Fruit fly (Drosophila melanogaster) whole organism, embryonic: Measurements from ENCODE around the gene CG32267.

ENCODE experiments used
- CG17359 ChIP-seq: fragments of 200-800 bp; sonication (Bioruptor generic); optimal IDR thresholded peaks from 3 replicates; lab custom pipeline; 2018; ENCODE audit warnings: missing biosample characterization, mild to moderate bottlenecking, missing genetic modification characterization, moderate library complexity
- CG17829 ChIP-seq: fragments of 200-800 bp; optimal IDR thresholded peaks from 2 replicates; lab custom pipeline; 2019; ENCODE audit warnings: missing biosample characterization, mild to moderate bottlenecking, missing genetic modification characterization, moderate library complexity
- CG33213 ChIP-seq: fragments of 200-800 bp; sonication (Bioruptor generic); optimal IDR thresholded peaks from 3 replicates; lab custom pipeline; 2016; ENCODE audit warnings: missing biosample characterization, missing genetic modification characterization
- CG4820 ChIP-seq: fragments of 200-800 bp; sonication (Bioruptor generic); optimal IDR thresholded peaks from 3 replicates; lab custom pipeline; 2016; ENCODE audit warnings: missing biosample characterization, missing genetic modification characterization
- CHES-1-like ChIP-seq: fragments of 200-800 bp; sonication (Bioruptor generic); optimal IDR thresholded peaks from 2 replicates; lab custom pipeline; 2016; ENCODE audit warnings: missing biosample characterization, missing genetic modification characterization
- ham ChIP-seq: fragments of 200-800 bp; sonication (Bioruptor generic); IDR thresholded peaks from 2 replicates; pipeline ENCODE4 v1.3.6; 2022; ENCODE audit warnings: missing biosample characterization, missing genetic modification characterization
- tin ChIP-seq: fragments of 200-800 bp; sonication (Bioruptor generic); optimal IDR thresholded peaks from 3 replicates; lab custom pipeline; 2016; ENCODE audit warnings: missing biosample characterization, missing genetic modification characterization

DNA sequence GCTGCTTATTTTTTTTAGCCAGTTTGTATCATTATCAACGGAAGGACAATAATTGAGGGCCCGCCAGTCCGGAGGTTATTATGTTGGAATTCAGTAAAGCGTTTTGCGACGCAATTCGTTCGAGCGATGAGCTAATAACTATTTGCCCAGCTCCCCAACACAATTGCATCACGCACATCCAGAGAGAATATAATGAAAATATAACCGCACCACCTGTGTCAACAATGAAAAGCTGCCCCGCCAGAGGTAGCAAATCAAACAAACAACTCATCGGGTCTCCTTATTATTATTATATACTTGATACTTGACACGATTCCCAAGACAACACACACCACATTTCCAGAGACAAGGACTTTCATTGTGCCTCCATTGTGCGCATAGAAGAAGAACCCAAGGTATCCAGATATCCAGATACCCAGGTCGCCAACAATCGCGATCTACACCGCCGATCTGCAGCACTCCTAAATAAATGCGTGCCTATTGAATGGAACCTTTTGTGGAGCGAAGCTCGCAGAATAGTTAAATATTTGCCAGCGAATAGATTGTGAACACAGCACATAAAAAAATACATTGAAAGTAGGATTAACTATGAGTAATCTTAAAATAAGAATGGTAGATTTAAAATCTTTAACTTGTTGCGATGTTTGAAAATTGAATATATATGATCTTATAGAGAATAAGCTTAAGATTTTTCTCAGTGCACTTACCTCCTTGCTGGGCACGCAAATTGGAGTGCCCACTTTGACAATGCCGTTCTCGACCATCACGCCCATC lies 29.0 kb downstream of the CG32267 start:
- TF ChIP-seq CHES-1-like (GFP tag; lab: Kevin White, UChicago) (no peak), CG17829 (tag; lab: Kevin White, UChicago) (no peak), CG17359 (no peak), tin (no peak), CG4820 (no peak), ham (GFP tag; lab: Robert Waterston, UW) (no peak), CG33213 (GFP tag; lab: Kevin White, UChicago) (no peak)
